Worm (Caenorhabditis elegans) whole organism, L1 larva: ENCODE data around the gene rab-6.1.

Source experiments
- C16A3.4 ChIP-seq: fragments of 150-350 bp; optimal IDR thresholded peaks from 2 replicates; lab custom pipeline; 2014; ENCODE audit warnings: missing biosample characterization, missing genetic modification characterization
- F16B12.6 ChIP-seq: fragments of 150-350 bp; optimal IDR thresholded peaks from 2 replicates; lab custom pipeline; 2014; ENCODE audit warnings: missing biosample characterization, missing genetic modification characterization
- aly-2 ChIP-seq: fragments of 150-350 bp; optimal IDR thresholded peaks from 2 replicates; lab custom pipeline; 2014; ENCODE audit warnings: missing biosample characterization, missing genetic modification characterization
- efl-3 ChIP-seq: fragments of 200-800 bp; sonication (Bioruptor generic); optimal IDR thresholded peaks from 2 replicates; lab custom pipeline; 2018; ENCODE audit warnings: mild to moderate bottlenecking, missing genetic modification characterization, missing compliant biosample characterization
- lin-13 ChIP-seq: fragments of 150-350 bp; optimal IDR thresholded peaks from 2 replicates; lab custom pipeline; 2014; ENCODE audit warnings: missing biosample characterization, missing genetic modification reagents, missing genetic modification characterization
- nhr-11 ChIP-seq: fragments of 150-350 bp; optimal IDR thresholded peaks from 2 replicates; lab custom pipeline; 2014; ENCODE audit warnings: missing biosample characterization, missing genetic modification characterization
- nhr-47 ChIP-seq: sonication (generic microtip); optimal IDR thresholded peaks from 2 replicates; lab custom pipeline; 2016; ENCODE audit warnings: mild to moderate bottlenecking, missing genetic modification characterization, moderate library complexity, missing compliant biosample characterization
- nhr-71 ChIP-seq: sonication (generic microtip); optimal IDR thresholded peaks from 2 replicates; lab custom pipeline; 2016; ENCODE audit warnings: mild to moderate bottlenecking, missing genetic modification characterization, moderate library complexity, missing compliant biosample characterization
- nhr-77 ChIP-seq: fragments of 150-350 bp; optimal IDR thresholded peaks from 2 replicates; lab custom pipeline; 2014; ENCODE audit warnings: missing biosample characterization, missing genetic modification characterization
- rnt-1 ChIP-seq: sonication (generic microtip); optimal IDR thresholded peaks from 2 replicates; lab custom pipeline; 2016; ENCODE audit warnings: mild to moderate bottlenecking, missing genetic modification characterization, moderate library complexity, missing compliant biosample characterization
- snpc-4 ChIP-seq: fragments of 150-350 bp; optimal IDR thresholded peaks from 2 replicates; lab custom pipeline; 2014; ENCODE audit warnings: missing biosample characterization, missing genetic modification characterization
- sox-4 ChIP-seq: sonication (generic microtip); optimal IDR thresholded peaks from 2 replicates; lab custom pipeline; 2016; ENCODE audit warnings: missing genetic modification characterization, missing compliant biosample characterization
- unc-130 ChIP-seq: fragments of 150-350 bp; optimal IDR thresholded peaks from 2 replicates; lab custom pipeline; 2017; ENCODE audit warnings: missing biosample characterization, missing genetic modification characterization, inconsistent platforms
- unc-98 ChIP-seq: fragments of 200-800 bp; sonication (Bioruptor generic); IDR thresholded peaks from 2 replicates; pipeline ENCODE4 v1.3.6; 2022; ENCODE audit warnings: missing genetic modification characterization, missing compliant biosample characterization

DNA sequence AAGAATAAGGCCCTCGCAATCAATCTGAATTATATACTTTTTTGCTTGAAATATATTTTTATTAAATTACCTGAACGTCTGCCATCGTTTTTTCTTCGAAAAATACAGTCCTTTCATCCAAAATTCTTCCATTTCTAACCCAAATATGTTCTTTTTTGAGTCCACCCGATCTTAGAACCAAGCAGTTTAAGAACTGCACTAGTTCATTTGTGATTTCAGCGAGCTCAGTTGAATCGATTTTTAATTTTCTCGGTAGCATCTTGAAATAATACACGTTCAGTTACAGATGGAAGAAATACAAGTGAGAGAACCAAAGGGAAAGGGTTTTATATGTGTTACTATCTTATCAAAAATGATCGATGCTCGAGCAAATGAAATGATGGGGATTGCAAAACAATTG is 6.2 kb downstream of the rab-6.1 start, which contains the start of gene F59B2.3:
- TF ChIP-seq lin-13 (GFP tag; lab: Kevin White, UChicago) (no peak), nhr-47 (no peak), unc-98 (GFP tag; lab: Robert Waterston, UW) (no peak), unc-130 (tag; lab: Kevin White, UChicago) (no peak), aly-2 (tag; lab: Kevin White, UChicago) (no peak), sox-4 (tag; lab: Kevin White, UChicago) (no peak), C16A3.4 (tag; lab: Kevin White, UChicago) (no peak), rnt-1 (tag; lab: Kevin White, UChicago) (no peak), nhr-71 (tag; lab: Kevin White, UChicago) (no peak), nhr-77 (tag; lab: Kevin White, UChicago) (no peak), nhr-11 (no peak), snpc-4 (tag; lab: Kevin White, UChicago) (no peak), efl-3 (GFP tag; lab: Kevin White, UChicago) (no peak), F16B12.6 (no peak)
